Fruit fly (Drosophila melanogaster): Measurements from ENCODE around the gene Ras64B.

The Ras64B gene

DNA sequence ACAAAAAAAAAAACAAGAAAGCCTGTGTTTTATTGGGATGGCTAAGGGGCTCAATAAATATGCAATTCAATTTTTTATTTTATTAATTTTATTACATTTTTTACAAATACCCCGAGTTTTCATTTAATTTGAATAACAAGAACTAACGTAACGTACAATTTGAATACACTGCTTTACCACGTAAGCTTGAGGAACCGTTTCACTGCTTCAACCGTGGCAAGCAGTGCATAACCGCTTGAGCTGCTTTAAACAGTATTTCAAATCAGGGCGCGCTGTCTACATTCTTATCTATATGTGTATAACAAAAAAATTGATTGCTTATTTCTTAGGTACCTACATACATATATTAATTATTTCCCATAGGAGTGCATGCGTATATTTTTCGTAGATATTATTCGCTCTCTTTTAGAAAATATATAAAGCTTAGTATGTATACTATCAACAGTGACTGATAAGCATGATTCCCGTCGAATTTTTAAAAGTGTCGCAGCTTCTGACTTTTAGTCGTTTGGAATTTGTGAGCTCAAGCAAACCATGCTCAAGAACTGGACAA is 46.1 kb upstream of the Ras64B start, which contains the start of gene CG14990 (continued):
- TF ChIP-seq CG6791 (GFP tag; IDR thresholded peaks at IDR 0.05; ENCODE audit: partially characterized antibody) (peak; percentile 34; the same call in 1 of the 3 replicates), E2f1 (GFP tag; IDR thresholded peaks at IDR 0.05) (no peak), CG4820 (GFP tag; optimal IDR thresholded peaks at IDR 0.05) (no peak), Dll (GFP tag; IDR thresholded peaks at IDR 0.05; ENCODE audit: partially characterized antibody) (no peak), CG12391 (tag; optimal IDR thresholded peaks at IDR 0.05) (peak; percentile 10), lmd (GFP tag; IDR thresholded peaks at IDR 0.05) (no peak), bab2 (GFP tag; optimal IDR thresholded peaks at IDR 0.05) (no peak), sima (GFP tag; optimal IDR thresholded peaks at IDR 0.05) (no peak), D19A (tag; optimal IDR thresholded peaks at IDR 0.05) (no peak), Fer1 (GFP tag; optimal IDR thresholded peaks at IDR 0.05) (no peak), CG34422 (GFP tag; IDR thresholded peaks at IDR 0.05) (no peak), mam (GFP tag; optimal IDR thresholded peaks at IDR 0.05) (no peak), CG11560 (tag; IDR thresholded peaks at IDR 0.05) (no peak), CG6765 (GFP tag; optimal IDR thresholded peaks at IDR 0.05) (no peak), Dp (GFP tag; optimal IDR thresholded peaks at IDR 0.05) (peak; percentile 99), Side (GFP tag; optimal IDR thresholded peaks at IDR 0.05) (no peak), CG17802 (tag; optimal IDR thresholded peaks at IDR 0.05) (no peak), CG15601 (tag; optimal IDR thresholded peaks at IDR 0.05) (peak; percentile 23), Six4 (GFP tag; optimal IDR thresholded peaks at IDR 0.05) (no peak), Lhr (GFP tag; optimal IDR thresholded peaks at IDR 0.05) (peak; percentile 26), pum (GFP tag; optimal IDR thresholded peaks at IDR 0.05) (no peak), CG17328 (GFP tag; IDR thresholded peaks at IDR 0.05) (no peak), yki (optimal IDR thresholded peaks at IDR 0.05) (no peak), CG10366 (GFP tag; IDR thresholded peaks at IDR 0.05) (no peak), dpn (GFP tag; optimal IDR thresholded peaks at IDR 0.05) (no peak), dm (GFP tag; optimal IDR thresholded peaks at IDR 0.05) (no peak), ken (GFP tag; IDR thresholded peaks at IDR 0.05) (no peak), pzg (GFP tag; optimal IDR thresholded peaks at IDR 0.05) (peak; percentile 30), unc-4 (GFP tag; IDR thresholded peaks at IDR 0.05; ENCODE audit: partially characterized antibody) (no peak), Sin3A (optimal IDR thresholded peaks at IDR 0.05) (no peak), CG4617 (GFP tag; optimal IDR thresholded peaks at IDR 0.05; ENCODE audit: borderline replicate concordance) (no peak), zfh2 (GFP tag; optimal IDR thresholded peaks at IDR 0.05) (no peak), inv (GFP tag; IDR thresholded peaks at IDR 0.05; ENCODE audit: partially characterized antibody) (no peak; the same call in 1 of the 2 replicates), phol (tag; optimal IDR thresholded peaks at IDR 0.05) (no peak), sens (GFP tag) (peak; percentile 75), CG14441 (GFP tag; IDR thresholded peaks at IDR 0.05) (no peak), oc (tag; optimal IDR thresholded peaks at IDR 0.05) (no peak), Mad (GFP tag; optimal IDR thresholded peaks at IDR 0.05) (no peak), CG12942 (GFP tag; optimal IDR thresholded peaks at IDR 0.05) (no peak), ro (GFP tag; IDR thresholded peaks at IDR 0.05) (no peak), Ravus (GFP tag; IDR thresholded peaks at IDR 0.05) (no peak), CG13894 (tag; optimal IDR thresholded peaks at IDR 0.05) (no peak), crc (GFP tag; optimal IDR thresholded peaks at IDR 0.05) (no peak), sd (tag; optimal IDR thresholded peaks at IDR 0.05) (peak; percentile 65), CG13775 (GFP tag; optimal IDR thresholded peaks at IDR 0.05) (no peak), odd (GFP tag; optimal IDR thresholded peaks at IDR 0.05) (no peak), Aef1 (GFP tag; IDR thresholded peaks at IDR 0.05) (no peak), pita (GFP tag; optimal IDR thresholded peaks at IDR 0.05) (no peak), CG3838 (GFP tag; optimal IDR thresholded peaks at IDR 0.05) (no peak), Hr39 (optimal IDR thresholded peaks at IDR 0.05) (no peak), abd-A (tag; optimal IDR thresholded peaks at IDR 0.05) (no peak), corto (GFP tag; optimal IDR thresholded peaks at IDR 0.05) (no peak), Bteb2 (GFP tag; optimal IDR thresholded peaks at IDR 0.05) (no peak)

Data from whole organism, embryonic.